Fruit fly (Drosophila melanogaster) Kc167 (cell line): Measurements from ENCODE around the gene phu.

Source experiments
- Myc ChIP-seq: fragments of >200 bp; optimal IDR thresholded peaks from 2 replicates; lab custom pipeline; 2017; ENCODE audit warnings: missing external identifiers
- Sin3A ChIP-seq: fragments of >200 bp; optimal IDR thresholded peaks from 2 replicates; lab custom pipeline; 2018; ENCODE audit warnings: missing external identifiers
- h ChIP-seq: fragments of >200 bp; optimal IDR thresholded peaks from 3 replicates; lab custom pipeline; 2018; ENCODE audit warnings: missing external identifiers
- insv ChIP-seq: fragments of >200 bp; optimal IDR thresholded peaks from 3 replicates; lab custom pipeline; 2018; ENCODE audit warnings: missing external identifiers
- psq ChIP-seq: fragments of >200 bp; optimal IDR thresholded peaks from 2 replicates; lab custom pipeline; 2017; ENCODE audit warnings: missing external identifiers
- ttk ChIP-seq: sonication (Bioruptor generic); optimal IDR thresholded peaks from 2 replicates; lab custom pipeline; 2017; ENCODE audit warnings: missing external identifiers

phu gene

DNA sequence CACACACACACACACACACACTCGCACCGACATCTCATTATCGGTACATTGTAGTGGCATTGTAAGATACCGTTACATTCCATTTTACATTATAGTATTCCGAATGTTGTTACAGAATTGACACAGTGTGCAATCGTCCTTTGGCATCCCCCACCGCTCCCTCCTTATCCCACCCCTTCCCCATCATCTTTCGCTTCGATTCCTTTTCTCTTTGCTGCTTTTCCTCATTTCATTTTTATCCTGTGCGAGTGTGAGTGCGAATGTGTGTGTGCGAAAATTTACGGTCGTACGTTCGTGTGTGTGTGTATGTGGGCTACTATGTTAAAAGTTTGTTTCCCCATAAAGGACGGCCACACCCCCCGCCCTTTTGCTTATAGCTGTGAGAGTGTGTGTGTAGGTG is 2.5 kb upstream of the phu start:
- TF ChIP-seq insv (lab: Kevin White, UChicago) (no peak), Myc (lab: Kevin White, UChicago) (no peak), Sin3A (lab: Kevin White, UChicago) (no peak), ttk (lab: Kevin White, UChicago) (no peak), h (lab: Kevin White, UChicago) (no peak), psq (lab: Kevin White, UChicago) (no peak)

- no peak for TF ChIP-seq h (lab: Kevin White, UChicago)
- no peak for TF ChIP-seq Myc (lab: Kevin White, UChicago)
- no peak for TF ChIP-seq ttk (lab: Kevin White, UChicago)
- no peak for TF ChIP-seq Sin3A (lab: Kevin White, UChicago)
- no peak for TF ChIP-seq psq (lab: Kevin White, UChicago)
- TF ChIP-seq insv (lab: Kevin White, UChicago): no peak
Observed at dm6 chr3R:9493627-9494626, 674 bp upstream of the phu start, which contains the start of gene CG16779. TSS of gene CG16779 (minus strand) at chr3R:9493677.

DNA sequence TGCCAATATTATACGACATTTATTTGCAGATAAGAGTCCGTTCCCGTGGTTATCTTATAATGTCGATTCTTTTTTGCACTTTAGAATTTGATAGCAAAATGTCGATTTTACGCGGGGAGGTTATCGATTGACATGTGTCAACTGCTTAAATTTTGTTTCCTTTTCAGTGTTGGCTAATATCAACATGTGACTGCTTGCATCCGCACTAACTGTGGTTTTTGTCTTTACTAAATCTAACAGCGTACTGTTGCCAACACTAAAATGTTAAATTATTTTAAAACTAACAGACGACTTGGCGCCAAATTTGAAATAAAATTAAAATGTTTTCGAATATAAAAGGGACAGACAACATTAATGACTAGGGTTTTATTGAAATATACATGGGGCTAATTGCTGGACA is 2.1 kb downstream of the phu start:
- TF ChIP-seq Sin3A (lab: Kevin White, UChicago) (no peak), h (lab: Kevin White, UChicago) (no peak), ttk (lab: Kevin White, UChicago) (no peak), Myc (lab: Kevin White, UChicago) (no peak), insv (lab: Kevin White, UChicago) (no peak), psq (lab: Kevin White, UChicago) (no peak)

- TF ChIP-seq ttk (lab: Kevin White, UChicago) (no peak), psq (lab: Kevin White, UChicago) (no peak), insv (lab: Kevin White, UChicago) (no peak), Myc (lab: Kevin White, UChicago) (no peak), h (lab: Kevin White, UChicago) (no peak), Sin3A (lab: Kevin White, UChicago) (no peak)
Observed at dm6 chr3R:9499238-9499637, 4.6 kb downstream of the phu start.

- TF ChIP-seq psq (lab: Kevin White, UChicago) (no peak), ttk (lab: Kevin White, UChicago) (no peak), Sin3A (lab: Kevin White, UChicago) (no peak), h (lab: Kevin White, UChicago) (no peak), insv (lab: Kevin White, UChicago) (no peak)
Observed at dm6 chr3R:9500193-9501051, 5.8 kb downstream of the phu start.

DNA sequence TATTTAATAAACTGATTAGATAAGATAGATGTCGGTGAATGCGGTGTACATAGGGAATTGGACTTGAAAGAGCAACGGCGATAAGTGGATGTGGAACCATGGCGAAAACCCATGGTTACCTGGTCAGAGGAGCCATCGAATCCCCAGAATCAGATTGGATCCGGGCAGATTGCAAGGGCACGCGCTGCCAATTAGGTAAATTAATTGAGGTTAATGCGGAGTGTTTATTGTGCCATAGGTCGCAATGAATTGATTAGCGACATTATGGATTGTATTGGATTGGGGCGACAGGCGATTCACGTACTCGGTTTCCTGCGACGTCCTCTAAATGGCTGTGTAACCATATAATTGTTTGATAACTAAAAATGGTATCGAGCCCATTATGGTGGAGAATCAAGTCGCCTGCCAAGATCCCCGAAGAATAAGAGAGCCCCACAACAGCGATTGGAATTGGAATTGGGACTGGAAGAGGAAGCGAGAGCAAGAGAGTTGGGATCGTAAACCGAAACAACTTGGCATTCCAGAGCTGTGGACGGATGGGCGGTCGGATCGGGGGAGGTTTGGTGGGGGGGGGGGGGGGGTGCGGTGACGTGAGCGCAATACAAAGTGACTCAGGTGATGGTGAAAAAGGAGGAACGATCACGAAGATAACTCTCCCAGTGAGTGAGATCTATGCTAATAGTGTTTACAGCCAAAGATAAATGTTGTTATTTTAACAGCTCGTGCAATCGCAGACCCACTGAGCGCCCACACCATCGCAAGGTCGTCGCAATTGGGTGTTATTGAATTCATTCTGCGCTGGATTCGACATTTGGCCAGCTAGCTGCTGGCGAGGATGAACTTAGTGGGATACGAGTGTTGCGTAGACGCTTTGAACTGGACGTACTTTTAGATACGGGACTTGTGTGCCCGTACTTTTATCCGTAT is 7.2 kb downstream of the phu start:
- TF ChIP-seq Sin3A (lab: Kevin White, UChicago) (no peak), ttk (lab: Kevin White, UChicago) (no peak), insv (lab: Kevin White, UChicago) (no peak), Myc (lab: Kevin White, UChicago) (no peak), h (lab: Kevin White, UChicago) (no peak), psq (lab: Kevin White, UChicago) (no peak)

dm6 chr3R:9502416-9502763 is 7.8 kb downstream of the phu start, which contains the start of gene RhoL:
TSS of gene RhoL (minus strand) at chr3R:9502581.
- TF ChIP-seq Sin3A (lab: Kevin White, UChicago) (no peak), insv (lab: Kevin White, UChicago) (no peak), psq (lab: Kevin White, UChicago) (no peak), Myc (lab: Kevin White, UChicago) (no peak), h (lab: Kevin White, UChicago) (no peak), ttk (lab: Kevin White, UChicago) (no peak)

DNA sequence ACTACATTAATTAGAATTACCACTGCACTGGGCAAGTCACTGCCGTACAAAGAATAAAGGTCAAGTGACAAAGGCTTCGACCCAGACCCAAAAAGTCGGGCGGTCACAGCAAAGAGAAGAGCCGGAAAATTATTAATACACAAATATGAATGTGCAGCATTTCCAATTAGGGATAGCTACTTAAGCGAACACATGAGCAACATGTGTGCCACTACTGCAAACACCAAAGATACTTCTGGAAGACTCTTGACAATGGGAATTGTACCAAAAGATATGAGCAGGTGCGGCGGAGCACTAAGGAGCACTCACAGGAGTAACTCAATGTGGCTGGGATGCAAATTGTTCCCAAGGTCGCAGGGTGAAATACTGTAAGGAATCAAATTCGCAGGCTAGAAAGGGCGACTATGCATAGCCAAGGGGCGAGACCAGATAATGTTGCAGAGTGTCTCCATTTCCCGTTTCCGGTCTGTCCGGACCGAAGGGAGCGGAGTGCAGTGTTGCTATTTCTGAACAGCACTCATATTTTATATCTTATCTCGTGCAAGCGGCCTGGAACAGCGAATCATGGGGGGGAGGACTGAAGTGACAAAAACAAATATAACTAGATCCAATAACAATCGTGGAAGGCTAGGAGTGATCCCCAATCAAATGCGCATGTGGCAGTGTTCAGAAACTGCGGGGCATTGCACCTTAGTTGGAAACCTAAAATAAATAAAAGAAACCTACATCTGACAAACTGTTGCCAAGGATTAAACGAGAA is 8.9 kb downstream of the phu start:
- TF ChIP-seq Sin3A (lab: Kevin White, UChicago): no peak
- no peak for TF ChIP-seq insv (lab: Kevin White, UChicago)
- no peak for TF ChIP-seq psq (lab: Kevin White, UChicago)
- TF ChIP-seq ttk (lab: Kevin White, UChicago): no peak
- TF ChIP-seq Myc (lab: Kevin White, UChicago): no peak
- no peak for TF ChIP-seq h (lab: Kevin White, UChicago)

DNA sequence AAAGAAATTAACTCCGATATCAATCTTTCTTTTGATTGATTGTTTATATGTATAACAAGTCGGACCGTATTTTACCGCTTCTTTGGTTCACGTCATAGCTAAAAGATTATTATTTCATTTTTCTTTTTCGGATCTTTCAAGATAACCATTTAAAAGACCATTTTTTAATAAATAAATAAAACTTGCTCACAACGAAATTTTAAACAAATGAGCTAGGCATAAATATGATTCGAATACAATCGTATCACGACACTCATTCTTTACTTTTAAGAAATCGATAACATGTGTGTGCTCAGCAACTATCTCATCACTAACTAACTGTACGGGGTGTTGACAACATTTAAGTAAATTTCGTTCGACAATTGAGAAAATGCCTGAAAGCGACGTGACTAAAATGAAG is 9.8 kb downstream of the phu start, which contains the start of gene CG8149:
CG8149 (plus strand) TSS at position 302 of the 400 bp plus-strand sequence.
- TF ChIP-seq psq (lab: Kevin White, UChicago) (no peak), Myc (lab: Kevin White, UChicago) (no peak), Sin3A (lab: Kevin White, UChicago) (no peak), insv (lab: Kevin White, UChicago) (no peak), h (lab: Kevin White, UChicago) (no peak), ttk (lab: Kevin White, UChicago) (no peak)
